Worm (Caenorhabditis elegans) whole organism, L4/young adult: ENCODE measurements around the gene npp-10.

Experiments
- W03F9.2 ChIP-seq: fragments of 150-350 bp; optimal IDR thresholded peaks from 2 replicates; lab custom pipeline; 2014; ENCODE audit warnings: missing biosample characterization, missing genetic modification characterization
- dao-5 ChIP-seq: sonication (generic microtip); optimal IDR thresholded peaks from 2 replicates; lab custom pipeline; 2016; ENCODE audit warnings: missing genotype, missing genetic modification characterization, moderate library complexity, missing compliant biosample characterization
- him-1 ChIP-seq: sonication (generic microtip); optimal IDR thresholded peaks from 2 replicates; lab custom pipeline; 2016; ENCODE audit warnings: missing genotype, missing genetic modification reagents, missing genetic modification characterization, missing compliant biosample characterization

DNA sequence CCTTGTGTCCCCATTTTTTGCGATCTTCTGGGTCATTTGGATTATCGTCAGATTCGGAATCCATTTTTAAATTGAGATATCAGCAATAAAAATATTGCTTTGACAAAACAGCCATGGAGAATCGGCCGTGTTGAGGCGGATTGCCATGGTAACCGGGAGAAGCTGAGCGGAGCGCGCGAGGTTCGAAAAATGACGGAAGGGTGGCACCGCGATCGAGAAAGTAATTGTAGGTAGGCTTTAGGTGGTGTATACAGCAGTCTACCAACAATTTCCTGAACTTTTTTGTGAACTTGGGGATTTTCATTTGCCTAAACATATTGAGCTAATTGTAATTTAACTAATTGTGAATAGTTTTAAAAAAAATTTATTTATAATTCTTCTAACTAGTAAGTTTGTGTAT is 20.0 kb upstream of the npp-10 start, which contains the start of gene ift-139:
- TF ChIP-seq W03F9.2 (tag; lab: Kevin White, UChicago), result no peak
- TF ChIP-seq dao-5 (tag; lab: Kevin White, UChicago), result no peak
- no peak for TF ChIP-seq him-1
